Fruit fly (Drosophila melanogaster) whole organism, embryonic: ENCODE results near the gene CG10035.

Experiments
- Atf6 ChIP-seq: fragments of 200-800 bp; sonication (Bioruptor generic); IDR thresholded peaks from 2 replicates; pipeline ENCODE4 v1.3.6; 2022; ENCODE audit warnings: missing biosample characterization, missing genetic modification characterization
- B-H2 ChIP-seq: fragments of 200-800 bp; sonication (Bioruptor generic); optimal IDR thresholded peaks from 2 replicates; lab custom pipeline; 2018; ENCODE audit warnings: missing biosample characterization, mild to moderate bottlenecking, missing genetic modification characterization
- Bteb2 ChIP-seq: fragments of 200-800 bp; sonication (Bioruptor generic); optimal IDR thresholded peaks from 2 replicates; lab custom pipeline; 2016; ENCODE audit warnings: missing biosample characterization, missing genetic modification characterization
- CG10147 ChIP-seq: fragments of 200-800 bp; sonication (Bioruptor generic); optimal IDR thresholded peaks from 2 replicates; lab custom pipeline; 2019; ENCODE audit warnings: missing biosample characterization, mild to moderate bottlenecking, missing genetic modification characterization, moderate library complexity
- CG10462 ChIP-seq: fragments of 200-800 bp; sonication (Bioruptor generic); optimal IDR thresholded peaks from 2 replicates; lab custom pipeline; 2016; ENCODE audit warnings: missing biosample characterization, missing genetic modification characterization
- CG10543 ChIP-seq: fragments of 200-800 bp; sonication (Bioruptor generic); optimal IDR thresholded peaks from 3 replicates; lab custom pipeline; 2017; ENCODE audit warnings: missing biosample characterization, mild to moderate bottlenecking, missing genetic modification characterization, moderate library complexity
- CG10565 ChIP-seq: fragments of 200-800 bp; sonication (Bioruptor generic); optimal IDR thresholded peaks from 3 replicates; lab custom pipeline; 2016; ENCODE audit warnings: missing biosample characterization, mild to moderate bottlenecking, missing genetic modification characterization
- CG10654 ChIP-seq: fragments of 200-800 bp; sonication (Bioruptor generic); optimal IDR thresholded peaks from 2 replicates; lab custom pipeline; 2016; ENCODE audit warnings: missing biosample characterization, missing genetic modification characterization
- CG11085 ChIP-seq: fragments of 200-800 bp; sonication (Bioruptor generic); IDR thresholded peaks from 2 replicates; pipeline ENCODE4 v1.3.6; 2022; ENCODE audit warnings: missing biosample characterization, missing genetic modification characterization
- CG12391 ChIP-seq: fragments of 200-800 bp; sonication (Bioruptor generic); optimal IDR thresholded peaks from 3 replicates; lab custom pipeline; 2018; ENCODE audit warnings: missing biosample characterization, mild to moderate bottlenecking, missing genetic modification characterization, moderate library complexity
- CG12769 ChIP-seq: fragments of 200-800 bp; sonication (Bioruptor generic); optimal IDR thresholded peaks from 2 replicates; lab custom pipeline; 2019; ENCODE audit warnings: missing biosample characterization, mild to moderate bottlenecking, missing genetic modification characterization, moderate library complexity
- CG12942 ChIP-seq: fragments of 200-800 bp; sonication (Bioruptor generic); optimal IDR thresholded peaks from 3 replicates; lab custom pipeline; 2016; ENCODE audit warnings: missing biosample characterization, missing genetic modification characterization
- CG13296 ChIP-seq: fragments of 200-800 bp; sonication (Bioruptor generic); optimal IDR thresholded peaks from 3 replicates; lab custom pipeline; 2018; ENCODE audit warnings: missing biosample characterization, mild to moderate bottlenecking, missing genetic modification characterization
- CG14965 ChIP-seq: fragments of 200-800 bp; sonication (Bioruptor generic); optimal IDR thresholded peaks from 2 replicates; lab custom pipeline; 2016; ENCODE audit warnings: missing biosample characterization, missing genetic modification characterization, borderline replicate concordance
- CG18476 ChIP-seq: fragments of 200-800 bp; sonication (Bioruptor generic); optimal IDR thresholded peaks from 2 replicates; lab custom pipeline; 2016; ENCODE audit warnings: missing biosample characterization, mild to moderate bottlenecking, missing genetic modification characterization
- CG2129 ChIP-seq: fragments of 200-800 bp; sonication (Bioruptor generic); IDR thresholded peaks from 2 replicates; pipeline ENCODE4 v1.3.6; 2022; ENCODE audit warnings: missing biosample characterization, missing genetic modification characterization; ENCODE audit not compliant: partially characterized antibody
- CG3065 ChIP-seq: fragments of 200-800 bp; sonication (Bioruptor generic); optimal IDR thresholded peaks from 2 replicates; lab custom pipeline; 2016; ENCODE audit warnings: missing biosample characterization, missing genetic modification characterization
- CG42726 ChIP-seq: fragments of 200-800 bp; sonication (Bioruptor generic); IDR thresholded peaks from 2 replicates; pipeline ENCODE4 v1.3.6; 2022; ENCODE audit warnings: missing biosample characterization, missing genetic modification characterization; ENCODE audit not compliant: partially characterized antibody
- CG6765 ChIP-seq: fragments of 200-800 bp; sonication (Bioruptor generic); optimal IDR thresholded peaks from 3 replicates; lab custom pipeline; 2017; ENCODE audit warnings: missing biosample characterization, mild to moderate bottlenecking, missing genetic modification characterization
- CG7839 ChIP-seq: fragments of 200-800 bp; sonication (Bioruptor generic); optimal IDR thresholded peaks from 3 replicates; lab custom pipeline; 2018; ENCODE audit warnings: missing biosample characterization, mild to moderate bottlenecking, missing genetic modification characterization, moderate library complexity
- CG8388 ChIP-seq: fragments of 200-800 bp; sonication (Bioruptor generic); optimal IDR thresholded peaks from 2 replicates; lab custom pipeline; 2019; ENCODE audit warnings: missing biosample characterization, mild to moderate bottlenecking, missing genetic modification characterization, moderate library complexity
- CG8924 ChIP-seq: fragments of 200-800 bp; optimal IDR thresholded peaks from 3 replicates; lab custom pipeline; 2019; ENCODE audit warnings: missing biosample characterization, mild to moderate bottlenecking, missing genetic modification characterization, moderate library complexity
- CG9437 ChIP-seq: fragments of 200-800 bp; sonication (Bioruptor generic); optimal IDR thresholded peaks from 2 replicates; lab custom pipeline; 2018; ENCODE audit warnings: missing biosample characterization, mild to moderate bottlenecking, missing genetic modification characterization
- Dll ChIP-seq: fragments of 200-800 bp; sonication (Bioruptor generic); IDR thresholded peaks from 4 replicates; pipeline ENCODE4 v1.3.6; 2022; ENCODE audit warnings: missing biosample characterization, missing genetic modification characterization; ENCODE audit not compliant: partially characterized antibody
- Dp ChIP-seq: fragments of 200-800 bp; sonication (Bioruptor generic); optimal IDR thresholded peaks from 2 replicates; lab custom pipeline; 2018; ENCODE audit warnings: missing biosample characterization, mild to moderate bottlenecking, missing genetic modification characterization, moderate library complexity
- H15 ChIP-seq: fragments of 200-800 bp; sonication (Bioruptor generic); IDR thresholded peaks from 3 replicates; pipeline ENCODE4 v1.3.6; 2022; ENCODE audit warnings: missing biosample characterization, missing genetic modification characterization
- H2.0 ChIP-seq: fragments of 200-800 bp; sonication (Bioruptor generic); IDR thresholded peaks from 2 replicates; pipeline ENCODE4 v1.3.6; 2022; ENCODE audit warnings: missing biosample characterization, missing genetic modification characterization
- HLH3B ChIP-seq: fragments of 200-800 bp; sonication (Bioruptor generic); IDR thresholded peaks from 2 replicates; pipeline ENCODE4 v1.3.6; 2022; ENCODE audit warnings: missing biosample characterization, missing genetic modification characterization
- MBD-R2 ChIP-seq: fragments of 200-800 bp; sonication (Bioruptor generic); IDR thresholded peaks from 2 replicates; pipeline ENCODE4 v1.3.6; 2022; ENCODE audit warnings: missing biosample characterization, missing genetic modification characterization
- ab ChIP-seq: fragments of 200-800 bp; sonication (Bioruptor generic); optimal IDR thresholded peaks from 2 replicates; lab custom pipeline; 2016; ENCODE audit warnings: missing biosample characterization, missing genetic modification characterization
- ac ChIP-seq: fragments of 200-800 bp; sonication (Bioruptor generic); optimal IDR thresholded peaks from 3 replicates; lab custom pipeline; 2017; ENCODE audit warnings: missing biosample characterization, mild to moderate bottlenecking, missing genetic modification characterization
- amos ChIP-seq: fragments of 200-800 bp; sonication (Bioruptor generic); IDR thresholded peaks from 2 replicates; pipeline ENCODE4 v1.3.6; 2022; ENCODE audit warnings: missing biosample characterization, missing genetic modification characterization; ENCODE audit not compliant: partially characterized antibody
- aop ChIP-seq: fragments of 200-800 bp; sonication (Bioruptor generic); IDR thresholded peaks from 2 replicates; pipeline ENCODE4 v1.3.6; 2022; ENCODE audit warnings: missing biosample characterization, missing genetic modification characterization
- chm ChIP-seq: fragments of 200-800 bp; sonication (Bioruptor generic); IDR thresholded peaks from 2 replicates; pipeline ENCODE4 v1.3.6; 2022; ENCODE audit warnings: missing biosample characterization, missing genetic modification characterization
- da ChIP-seq: fragments of 200-800 bp; sonication (Bioruptor generic); optimal IDR thresholded peaks from 2 replicates; lab custom pipeline; 2016; ENCODE audit warnings: missing biosample characterization, missing genetic modification characterization
- dm ChIP-seq: fragments of 200-800 bp; sonication (Bioruptor generic); optimal IDR thresholded peaks from 3 replicates; lab custom pipeline; 2016; ENCODE audit warnings: missing biosample characterization, missing genetic modification characterization
- eyg ChIP-seq: fragments of 200-800 bp; sonication (Bioruptor generic); optimal IDR thresholded peaks from 3 replicates; lab custom pipeline; 2016; ENCODE audit warnings: missing biosample characterization, missing genetic modification characterization
- fu2 ChIP-seq: fragments of 200-800 bp; sonication (Bioruptor generic); optimal IDR thresholded peaks from 2 replicates; lab custom pipeline; 2016; ENCODE audit warnings: missing biosample characterization, missing genetic modification characterization
- klu ChIP-seq: fragments of 200-800 bp; sonication (Bioruptor generic); IDR thresholded peaks from 2 replicates; pipeline ENCODE4 v1.3.6; 2022; ENCODE audit warnings: missing biosample characterization, missing genetic modification characterization
- odd ChIP-seq: fragments of 200-800 bp; sonication (Bioruptor generic); optimal IDR thresholded peaks from 2 replicates; lab custom pipeline; 2017; ENCODE audit warnings: missing biosample characterization, mild to moderate bottlenecking, missing genetic modification characterization
- onecut ChIP-seq: fragments of 200-800 bp; sonication (Bioruptor generic); IDR thresholded peaks from 2 replicates; pipeline ENCODE4 v1.3.6; 2022; ENCODE audit warnings: missing biosample characterization, missing genetic modification characterization
- org-1 ChIP-seq: fragments of 200-800 bp; sonication (Bioruptor generic); optimal IDR thresholded peaks from 2 replicates; lab custom pipeline; 2017; ENCODE audit warnings: missing biosample characterization, missing genetic modification characterization
- p53 ChIP-seq: fragments of 200-800 bp; sonication (Bioruptor generic); optimal IDR thresholded peaks from 2 replicates; lab custom pipeline; 2016; ENCODE audit warnings: missing biosample characterization, missing genetic modification characterization
- rib ChIP-seq: fragments of 200-800 bp; sonication (Bioruptor generic); IDR thresholded peaks from 2 replicates; pipeline ENCODE4 v1.3.6; 2022; ENCODE audit warnings: missing biosample characterization, missing genetic modification characterization
- seq ChIP-seq: fragments of 200-800 bp; sonication (Bioruptor generic); IDR thresholded peaks from 2 replicates; pipeline ENCODE4 v1.3.6; 2022; ENCODE audit warnings: missing biosample characterization, missing genetic modification characterization
- toy ChIP-seq: fragments of 200-800 bp; sonication (Bioruptor generic); IDR thresholded peaks from 2 replicates; pipeline ENCODE4 v1.3.6; 2022; ENCODE audit warnings: missing biosample characterization, missing genetic modification characterization
- trem ChIP-seq: fragments of 200-800 bp; optimal IDR thresholded peaks from 3 replicates; lab custom pipeline; 2019; ENCODE audit warnings: missing biosample characterization, mild to moderate bottlenecking, missing genetic modification characterization, moderate library complexity
- tx ChIP-seq: fragments of 200-800 bp; sonication (Bioruptor generic); optimal IDR thresholded peaks from 2 replicates; lab custom pipeline; 2016; ENCODE audit warnings: missing biosample characterization, missing genetic modification characterization
- zen ChIP-seq: fragments of 200-800 bp; sonication (Bioruptor generic); optimal IDR thresholded peaks from 3 replicates; lab custom pipeline; 2018; ENCODE audit warnings: missing biosample characterization, mild to moderate bottlenecking, missing genetic modification characterization, moderate library complexity

Gene CG10035

DNA sequence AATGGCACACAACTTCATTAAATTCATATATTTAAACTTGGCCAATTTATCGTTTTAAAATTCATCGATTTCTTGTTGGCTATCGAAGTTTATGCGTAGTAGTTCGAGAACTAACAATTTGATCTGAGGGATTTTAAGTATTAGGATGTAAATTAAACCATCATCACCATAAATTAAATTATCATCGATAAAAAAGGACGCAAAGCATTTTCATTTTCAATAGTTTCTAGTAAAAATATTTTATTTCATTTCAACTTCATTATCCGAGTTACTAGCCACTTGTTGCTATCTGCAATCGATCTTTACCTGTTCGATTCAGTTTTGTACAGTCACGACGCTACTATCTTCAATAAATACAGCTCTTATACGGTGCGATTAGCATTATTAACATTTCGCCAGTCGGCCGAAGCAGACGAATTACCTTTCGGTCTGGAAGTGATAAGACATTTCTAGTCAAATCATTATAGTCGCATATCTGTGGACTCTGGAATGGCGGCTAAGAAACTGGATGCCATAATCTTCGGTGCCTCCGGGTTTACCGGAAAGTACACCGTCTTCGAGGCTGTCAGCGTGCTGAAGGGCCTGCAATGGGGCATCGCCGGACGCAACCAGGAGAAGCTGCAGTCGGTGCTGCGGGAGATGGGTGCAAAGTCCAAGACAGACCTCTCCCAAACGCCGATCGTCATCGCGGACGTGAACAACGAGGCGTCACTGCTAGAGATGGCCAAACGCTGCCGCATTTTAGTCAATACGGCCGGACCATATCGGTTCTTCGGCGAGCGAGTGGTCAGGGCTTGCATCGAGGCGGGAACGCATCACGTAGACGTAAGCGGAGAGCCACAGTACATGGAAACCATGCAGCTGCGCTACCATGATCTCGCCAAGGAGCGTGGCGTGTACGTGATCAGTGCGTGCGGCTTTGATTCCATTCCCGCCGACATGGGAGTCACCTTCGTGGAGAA lies 24.0 kb upstream of the CG10035 start, which contains the start of gene CG5167 (continued):
- peak; percentile 3 for TF ChIP-seq odd
- TF ChIP-seq CG8388 (GFP tag; lab: Kevin White, UChicago) = peak; percentile 24
- TF ChIP-seq fu2 (GFP tag; lab: Kevin White, UChicago) = no peak
- no peak for TF ChIP-seq CG18476 (GFP tag; lab: Kevin White, UChicago)
- TF ChIP-seq CG10543 (GFP tag; lab: Kevin White, UChicago) = no peak
- no peak for TF ChIP-seq CG12769 (tag; lab: Kevin White, UChicago)
- TF ChIP-seq HLH3B = no peak
- no peak for TF ChIP-seq toy (GFP tag; lab: Robert Waterston, UW)
- no peak for TF ChIP-seq CG3065 (GFP tag; lab: Kevin White, UChicago)
- no peak for TF ChIP-seq CG10565
- TF ChIP-seq Bteb2 = no peak
- peak; percentile 63 for TF ChIP-seq CG8924 (tag; lab: Kevin White, UChicago)
- TF ChIP-seq CG42726 = no peak
- TF ChIP-seq p53 (GFP tag; lab: Kevin White, UChicago) = no peak
- TF ChIP-seq CG2129 (GFP tag; lab: Robert Waterston, UW) = no peak
- TF ChIP-seq B-H2 (GFP tag; lab: Kevin White, UChicago) = no peak
- TF ChIP-seq Atf6 (GFP tag; lab: Robert Waterston, UW) = no peak
- peak; percentile 58 for TF ChIP-seq trem (tag; lab: Kevin White, UChicago)
- no peak for TF ChIP-seq CG10654
- TF ChIP-seq da (GFP tag; lab: Kevin White, UChicago) = no peak
- peak; percentile 25 for TF ChIP-seq CG10147 (GFP tag; lab: Kevin White, UChicago)
- no peak for TF ChIP-seq CG11085 (GFP tag; lab: Robert Waterston, UW)
- TF ChIP-seq tx (GFP tag; lab: Kevin White, UChicago) = no peak
- TF ChIP-seq CG9437 = peak; percentile 85
- peak; percentile 7; the same call in 1 of the 2 replicates for TF ChIP-seq amos (GFP tag; lab: Robert Waterston, UW)
- TF ChIP-seq eyg (GFP tag; lab: Kevin White, UChicago) = no peak
- peak; percentile 45 for TF ChIP-seq Dp (GFP tag; lab: Kevin White, UChicago)
- peak; percentile 72 for TF ChIP-seq CG12391
- no peak for TF ChIP-seq rib (GFP tag; lab: Robert Waterston, UW)
- no peak for TF ChIP-seq dm (GFP tag; lab: Kevin White, UChicago)
- TF ChIP-seq seq = no peak
- peak; percentile 18 for TF ChIP-seq CG12942
- no peak for TF ChIP-seq ab (GFP tag; lab: Kevin White, UChicago)
- TF ChIP-seq CG13296 (GFP tag; lab: Kevin White, UChicago) = peak; percentile 31
- TF ChIP-seq aop (GFP tag; lab: Robert Waterston, UW) = no peak
- TF ChIP-seq chm (GFP tag; lab: Robert Waterston, UW) = no peak; the same call in 1 of the 2 replicates
- TF ChIP-seq ac (GFP tag; lab: Kevin White, UChicago) = no peak
- peak; percentile 23; the same call in 1 of the 2 replicates for TF ChIP-seq onecut (GFP tag; lab: Robert Waterston, UW)
- TF ChIP-seq CG14965 = no peak
- peak; percentile 21; the same call in 1 of the 2 replicates for TF ChIP-seq MBD-R2
- TF ChIP-seq Dll (GFP tag; lab: Robert Waterston, UW) = peak; percentile 25; the same call in 1 of the 4 replicates
- TF ChIP-seq CG10462 (GFP tag; lab: Kevin White, UChicago) = no peak
- no peak for TF ChIP-seq org-1 (GFP tag; lab: Kevin White, UChicago)
- TF ChIP-seq CG7839 (tag; lab: Kevin White, UChicago) = peak; percentile 39
- peak; percentile 44 for TF ChIP-seq CG6765 (GFP tag; lab: Kevin White, UChicago)
- no peak for TF ChIP-seq H2.0 (GFP tag; lab: Robert Waterston, UW)
- TF ChIP-seq klu (GFP tag; lab: Robert Waterston, UW) = no peak
- TF ChIP-seq H15 (GFP tag; lab: Robert Waterston, UW) = no peak
- peak; percentile 57 for TF ChIP-seq zen (tag; lab: Kevin White, UChicago)
